Fruit fly (Drosophila melanogaster) ovary, adult (tissue): ENCODE data around the gene pb.

ENCODE experiments used
- CG17801 ChIP-seq: fragments of 200-800 bp; optimal IDR thresholded peaks from 2 replicates; lab custom pipeline; 2019; ENCODE audit warnings: missing biosample characterization, mild to moderate bottlenecking, missing genetic modification characterization, moderate library complexity; ENCODE audit not compliant: partially characterized antibody

pb gene

dm6 chr3R:6741983-6742382 is at the start of gene pb:
TSS of gene pb (minus strand) at chr3R:6742063.
- no peak for TF ChIP-seq CG17801 (GFP tag; lab: Kevin White, UChicago)

dm6 chr3R:6791189-6791886 is 49.5 kb upstream of the pb start, which contains the start of gene Dfd:
TSS of gene Dfd (plus strand) at chr3R:6791836.
- TF ChIP-seq CG17801 (GFP tag; lab: Kevin White, UChicago) = no peak

dm6 chr3R:6780004-6780403 is 38.1 kb upstream of the pb start:
- no peak for TF ChIP-seq CG17801 (GFP tag; lab: Kevin White, UChicago)

- TF ChIP-seq CG17801 (GFP tag; lab: Kevin White, UChicago) = no peak
Measured at dm6 chr3R:6776797-6777196, 34.9 kb upstream of the pb start.

dm6 chr3R:6771797-6772196 is 29.9 kb upstream of the pb start:
- TF ChIP-seq CG17801 (GFP tag; lab: Kevin White, UChicago) = no peak

dm6 chr3R:6768256-6768655 is 26.4 kb upstream of the pb start:
- no peak for TF ChIP-seq CG17801 (GFP tag; lab: Kevin White, UChicago)

- no peak for TF ChIP-seq CG17801 (GFP tag; lab: Kevin White, UChicago)
Measured at dm6 chr3R:6766928-6767327, 25.1 kb upstream of the pb start.

dm6 chr3R:6766171-6766591 is 24.3 kb upstream of the pb start:
- TF ChIP-seq CG17801 (GFP tag; lab: Kevin White, UChicago) = no peak

- TF ChIP-seq CG17801 (GFP tag; lab: Kevin White, UChicago) = no peak
Measured at dm6 chr3R:6764848-6765247, 23.0 kb upstream of the pb start.

dm6 chr3R:6762794-6763407 is 21.0 kb upstream of the pb start:
- TF ChIP-seq CG17801 (GFP tag; lab: Kevin White, UChicago) = no peak

dm6 chr3R:6762188-6762643 is 20.4 kb upstream of the pb start, which contains the start of gene Ama:
TSS of gene Ama (plus strand) at chr3R:6762593.
- TF ChIP-seq CG17801 (GFP tag; lab: Kevin White, UChicago) = no peak

- no peak for TF ChIP-seq CG17801 (GFP tag; lab: Kevin White, UChicago)
Measured at dm6 chr3R:6760755-6761647, 19.1 kb upstream of the pb start.

- TF ChIP-seq CG17801 (GFP tag; lab: Kevin White, UChicago) = peak; percentile 11
Measured at dm6 chr3R:6759419-6759818, 17.6 kb upstream of the pb start, which contains the start of gene bcd. TSS of gene bcd (minus strand) at chr3R:6759466.

dm6 chr3R:6755454-6755853 is 13.6 kb upstream of the pb start:
- no peak for TF ChIP-seq CG17801 (GFP tag; lab: Kevin White, UChicago)
